Fruit fly (Drosophila melanogaster): ENCODE data around the gene CG1958.

CG1958 gene

dm6 chrX:7302329-7302728 is 35.6 kb downstream of the CG1958 start (continued):
- TF ChIP-seq Scr (GFP tag; IDR thresholded peaks at IDR 0.05; ENCODE audit: partially characterized antibody) = no peak
- TF ChIP-seq wor (GFP tag; IDR thresholded peaks at IDR 0.05) = 0 out of 2 replicates have a peak, but pooled peaks have one; percentile 11
- TF ChIP-seq CG15514 (GFP tag; optimal IDR thresholded peaks at IDR 0.05) = no peak
- TF ChIP-seq CG4424 (GFP tag; optimal IDR thresholded peaks at IDR 0.05) = peak; percentile 49
- peak; percentile 42; the same call in 1 of the 2 replicates for TF ChIP-seq Ptx1 (GFP tag; IDR thresholded peaks at IDR 0.05)
- peak; percentile 29 for TF ChIP-seq CG12391 (tag; optimal IDR thresholded peaks at IDR 0.05)
- TF ChIP-seq Side (GFP tag; optimal IDR thresholded peaks at IDR 0.05) = no peak
- TF ChIP-seq CG13894 (tag; optimal IDR thresholded peaks at IDR 0.05) = no peak
- peak; percentile 43 for TF ChIP-seq Sox102F (GFP tag; optimal IDR thresholded peaks at IDR 0.05)
- TF ChIP-seq CG9876 (GFP tag; optimal IDR thresholded peaks at IDR 0.05) = no peak
- TF ChIP-seq corto (GFP tag; optimal IDR thresholded peaks at IDR 0.05) = peak; percentile 68
- TF ChIP-seq Dek (tag; optimal IDR thresholded peaks at IDR 0.05) = no peak
- TF ChIP-seq CG10274 (GFP tag; optimal IDR thresholded peaks at IDR 0.05) = no peak
- TF ChIP-seq CG1233 (GFP tag; optimal IDR thresholded peaks at IDR 0.05) = no peak
- TF ChIP-seq tll (GFP tag; optimal IDR thresholded peaks at IDR 0.05) = no peak
- no peak for TF ChIP-seq CG10209 (GFP tag; optimal IDR thresholded peaks at IDR 0.05)
- no peak for TF ChIP-seq caup (GFP tag; optimal IDR thresholded peaks at IDR 0.05; ENCODE audit: severe bottlenecking)
- TF ChIP-seq Blimp-1 (GFP tag; optimal IDR thresholded peaks at IDR 0.05) = peak; percentile 45
- TF ChIP-seq CG34376 (GFP tag; optimal IDR thresholded peaks at IDR 0.05) = no peak
- no peak for TF ChIP-seq CG4282 (GFP tag; optimal IDR thresholded peaks at IDR 0.05)
- no peak for TF ChIP-seq Hmx (GFP tag; optimal IDR thresholded peaks at IDR 0.05)
- TF ChIP-seq tx (GFP tag; optimal IDR thresholded peaks at IDR 0.05) = no peak
- peak; percentile 14; the same call in 1 of the 2 replicates for TF ChIP-seq esg (GFP tag; conservative IDR thresholded peaks at IDR 0.05)
- TF ChIP-seq lov (optimal IDR thresholded peaks at IDR 0.05) = no peak
- TF ChIP-seq lov (GFP tag; IDR thresholded peaks at IDR 0.05) = no peak
- no peak for TF ChIP-seq CG14050 (GFP tag; IDR thresholded peaks at IDR 0.05)
- peak; percentile 51 for TF ChIP-seq lmd (GFP tag; IDR thresholded peaks at IDR 0.05)
- TF ChIP-seq vvl (GFP tag; IDR thresholded peaks at IDR 0.05) = peak; percentile 51
- no peak for TF ChIP-seq CG13624 (GFP tag; optimal IDR thresholded peaks at IDR 0.05)
- TF ChIP-seq emc (GFP tag; optimal IDR thresholded peaks at IDR 0.05) = no peak
- TF ChIP-seq CG11560 (tag; IDR thresholded peaks at IDR 0.05) = no peak
- peak in 1 of 2 experiments; percentile 15 for TF ChIP-seq dpn (GFP tag; optimal IDR thresholded peaks at IDR 0.05)
- peak; percentile 36 for TF ChIP-seq CG9727 (GFP tag; optimal IDR thresholded peaks at IDR 0.05)
- TF ChIP-seq CG17328 (GFP tag; IDR thresholded peaks at IDR 0.05) = peak; percentile 42; the same call in 1 of the 2 replicates
- no peak for TF ChIP-seq sima (GFP tag; optimal IDR thresholded peaks at IDR 0.05)
- TF ChIP-seq CG6654 (GFP tag; optimal IDR thresholded peaks at IDR 0.05) = no peak
- peak; percentile 45 for TF ChIP-seq CG33557 (GFP tag; optimal IDR thresholded peaks at IDR 0.05)
- TF ChIP-seq pho (GFP tag; optimal IDR thresholded peaks at IDR 0.05) = no peak
- no peak for TF ChIP-seq luna (GFP tag; optimal IDR thresholded peaks at IDR 0.05)
- TF ChIP-seq sisA (GFP tag; IDR thresholded peaks at IDR 0.05) = peak; percentile 45
- no peak for TF ChIP-seq p53 (GFP tag; optimal IDR thresholded peaks at IDR 0.05)
- peak; percentile 51 for TF ChIP-seq CG8388 (GFP tag; optimal IDR thresholded peaks at IDR 0.05)
- TF ChIP-seq gfzf (GFP tag; optimal IDR thresholded peaks at IDR 0.05) = no peak
- TF ChIP-seq Sry-β (GFP tag; optimal IDR thresholded peaks at IDR 0.05) = no peak
- peak; percentile 29; the same call in 1 of the 2 replicates for TF ChIP-seq CG10366 (GFP tag; IDR thresholded peaks at IDR 0.05)
- TF ChIP-seq Dip3 (GFP tag; optimal IDR thresholded peaks at IDR 0.05) = no peak
- TF ChIP-seq CG14965 (GFP tag; optimal IDR thresholded peaks at IDR 0.05; ENCODE audit: borderline replicate concordance) = no peak
- TF ChIP-seq phol (tag; optimal IDR thresholded peaks at IDR 0.05) = peak; percentile 55
- no peak for TF ChIP-seq HLH4C (GFP tag; IDR thresholded peaks at IDR 0.05; ENCODE audit: partially characterized antibody)
- TF ChIP-seq al (GFP tag; IDR thresholded peaks at IDR 0.05) = no peak
- TF ChIP-seq ap (GFP tag; IDR thresholded peaks at IDR 0.05) = 0 out of 2 replicates have a peak, but pooled peaks have one; percentile 18

Measured in whole organism, embryonic.